Fruit fly (Drosophila melanogaster) whole organism, prepupa: ENCODE measurements around the gene CG6765.

Experiments
- CG11902 ChIP-seq: fragments of 200-800 bp; sonication (Bioruptor generic); optimal IDR thresholded peaks from 3 replicates; lab custom pipeline; 2016; ENCODE audit warnings: missing biosample characterization, missing genetic modification characterization
- CG16779 ChIP-seq: fragments of 200-800 bp; sonication (Bioruptor generic); optimal IDR thresholded peaks from 3 replicates; lab custom pipeline; 2017; ENCODE audit warnings: missing biosample characterization, mild to moderate bottlenecking, missing genetic modification characterization
- OdsH ChIP-seq: fragments of 200-800 bp; sonication (Bioruptor generic); optimal IDR thresholded peaks from 3 replicates; lab custom pipeline; 2016; ENCODE audit warnings: missing biosample characterization, missing genetic modification characterization
- Smox ChIP-seq: fragments of 200-800 bp; sonication (Bioruptor generic); optimal IDR thresholded peaks from 3 replicates; lab custom pipeline; 2016; ENCODE audit warnings: missing biosample characterization, missing genetic modification characterization
- Sox102F ChIP-seq: fragments of 200-800 bp; sonication (Bioruptor generic); optimal IDR thresholded peaks from 2 replicates; lab custom pipeline; 2016; ENCODE audit warnings: missing biosample characterization, mild to moderate bottlenecking, missing genetic modification characterization
- cyc ChIP-seq: fragments of 200-800 bp; sonication (Bioruptor generic); optimal IDR thresholded peaks from 3 replicates; lab custom pipeline; 2016; ENCODE audit warnings: missing biosample characterization, missing genetic modification characterization
- dac ChIP-seq: fragments of 200-800 bp; sonication (Bioruptor generic); optimal IDR thresholded peaks from 2 replicates; lab custom pipeline; 2017; ENCODE audit warnings: missing biosample characterization, mild to moderate bottlenecking, missing genetic modification characterization
- fd59A ChIP-seq: fragments of 200-800 bp; sonication (Bioruptor generic); optimal IDR thresholded peaks from 2 replicates; lab custom pipeline; 2017; ENCODE audit warnings: missing biosample characterization, mild to moderate bottlenecking, missing genetic modification characterization, missing genetic modification reagents
- net ChIP-seq: fragments of 200-800 bp; sonication (Bioruptor generic); optimal IDR thresholded peaks from 3 replicates; lab custom pipeline; 2016; ENCODE audit warnings: missing biosample characterization, missing genetic modification characterization

DNA sequence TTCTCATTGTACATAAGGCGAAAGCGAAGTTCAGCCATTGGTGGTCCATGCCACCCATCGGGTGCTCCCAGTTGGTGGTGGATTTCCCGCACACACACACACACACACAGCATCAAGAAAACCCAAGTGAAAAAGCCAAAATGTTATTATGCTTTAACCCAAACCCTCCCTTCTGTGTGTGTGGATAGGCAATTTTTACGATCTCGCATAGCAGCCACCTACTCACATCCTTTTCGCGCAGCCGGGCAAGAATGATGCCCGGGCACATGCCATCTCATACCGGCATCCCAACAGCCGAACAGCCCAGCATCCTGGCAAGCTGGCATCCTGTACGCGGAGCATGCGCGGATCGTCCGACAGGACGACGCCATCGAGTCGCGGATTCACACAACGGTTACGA lies 44.5 kb downstream of the CG6765 start:
- TF ChIP-seq dac (GFP tag; lab: Kevin White, UChicago) (no peak), Sox102F (GFP tag; lab: Kevin White, UChicago) (no peak), OdsH (GFP tag; lab: Kevin White, UChicago) (no peak), CG11902 (no peak), CG16779 (no peak), Smox (GFP tag; lab: Kevin White, UChicago) (no peak), cyc (GFP tag; lab: Kevin White, UChicago) (no peak), fd59A (GFP tag; lab: Kevin White, UChicago) (no peak), net (GFP tag; lab: Kevin White, UChicago) (no peak)
